Fruit fly (Drosophila melanogaster): ENCODE results near the gene Sk2.

dm6 chr3L:3050185-3050584 lies 3.3 kb downstream of the Sk2 start, which contains the start of gene CG32485:
- TF ChIP-seq Dfd (GFP tag; optimal IDR thresholded peaks at IDR 0.05), result no peak
- no peak for TF ChIP-seq dsf (GFP tag; optimal IDR thresholded peaks at IDR 0.05; ENCODE audit: borderline replicate concordance)
- no peak for TF ChIP-seq Mio (GFP tag; optimal IDR thresholded peaks at IDR 0.05)
- TF ChIP-seq foxo (GFP tag; optimal IDR thresholded peaks at IDR 0.05), result no peak
- TF ChIP-seq brk (GFP tag; optimal IDR thresholded peaks at IDR 0.05), result no peak
- no peak for TF ChIP-seq Vsx2 (GFP tag; optimal IDR thresholded peaks at IDR 0.05; ENCODE audit: partially characterized antibody)
- TF ChIP-seq OdsH (GFP tag; optimal IDR thresholded peaks at IDR 0.05), result no peak
- no peak for TF ChIP-seq psq (GFP tag; optimal IDR thresholded peaks at IDR 0.05)
- TF ChIP-seq GATAd (GFP tag; optimal IDR thresholded peaks at IDR 0.05), result no peak
- no peak for TF ChIP-seq Hr78 (GFP tag; optimal IDR thresholded peaks at IDR 0.05)
- TF ChIP-seq ey (GFP tag; optimal IDR thresholded peaks at IDR 0.05), result no peak
- no peak for TF ChIP-seq pan (optimal IDR thresholded peaks at IDR 0.05)
- TF ChIP-seq Dif (GFP tag; optimal IDR thresholded peaks at IDR 0.05; ENCODE audit: partially characterized antibody), result no peak
- no peak for TF ChIP-seq lola (GFP tag; optimal IDR thresholded peaks at IDR 0.05)
